Worm (Caenorhabditis elegans): ENCODE measurements around the gene C15C7.4.

- TF ChIP-seq flt-1 (GFP tag; IDR thresholded peaks at IDR 0.05) (no peak), ztf-29 (GFP tag; IDR thresholded peaks at IDR 0.05) (no peak), cog-1 (tag; optimal IDR thresholded peaks at IDR 0.05) (no peak), ref-1 (GFP tag; conservative IDR thresholded peaks at IDR 0.05) (no peak), med-1 (GFP tag; optimal IDR thresholded peaks at IDR 0.05; ENCODE audit: insufficient read depth) (no peak), tab-1 (GFP tag; IDR thresholded peaks at IDR 0.05) (no peak)
Measured at ce11 chrX:3108603-3109002, 36.8 kb upstream of the C15C7.4 start.
